Worm (Caenorhabditis elegans): ENCODE data around the gene M03D4.4.
A peak's percentile ranks its signal among the peaks of the same experiment; 100 is the strongest.

The M03D4.4 gene

ce11 chrIV:6127252-6127930 is at the start of gene M03D4.4:
Gene M03D4.4 (minus strand): TSS chrIV:6127302.
- no peak for TF ChIP-seq D1046.2 (GFP tag; IDR thresholded peaks at IDR 0.05)
- peak; percentile 78 for TF ChIP-seq aha-1 (tag)

ce11 chrIV:6172959-6173358 is 45.9 kb upstream of the M03D4.4 start:
- TF ChIP-seq fkh-10 (GFP tag; optimal IDR thresholded peaks at IDR 0.05) (peak; percentile 32), ceh-82 (tag; optimal IDR thresholded peaks at IDR 0.05) (no peak)

- TF ChIP-seq daf-16 (GFP tag; optimal IDR thresholded peaks at IDR 0.05) (no peak), daf-16 (tag; optimal IDR thresholded peaks at IDR 0.05) (no peak), jun-1 (tag; optimal IDR thresholded peaks at IDR 0.05) (no peak), nhr-28 (tag; optimal IDR thresholded peaks at IDR 0.05) (no peak), zfp-3 (GFP tag; conservative IDR thresholded peaks at IDR 0.05) (no peak), unc-62 (GFP tag; optimal IDR thresholded peaks at IDR 0.05 in 1 of 2) (peak in 1 of 2 experiments; percentile 93), unc-62 (tag; optimal IDR thresholded peaks at IDR 0.05) (no peak)
Measured at ce11 chrIV:6165787-6166186, 38.7 kb upstream of the M03D4.4 start.

ce11 chrIV:6159616-6160015 is 32.5 kb upstream of the M03D4.4 start:
- TF ChIP-seq Y75B8A.6 (GFP tag; IDR thresholded peaks at IDR 0.05) (no peak), lin-1 (GFP tag; IDR thresholded peaks at IDR 0.05) (no peak), fkh-10 (GFP tag; optimal IDR thresholded peaks at IDR 0.05) (no peak), ztf-7 (tag; optimal IDR thresholded peaks at IDR 0.05) (no peak), rbr-2 (tag; optimal IDR thresholded peaks at IDR 0.05) (no peak), ceh-44 (GFP tag; IDR thresholded peaks at IDR 0.05) (no peak), unc-130 (GFP tag; optimal IDR thresholded peaks at IDR 0.05) (no peak)

ce11 chrIV:6156833-6157232 is 29.7 kb upstream of the M03D4.4 start, which contains the start of gene C11D2.4:
Gene C11D2.4 (minus strand): TSS chrIV:6156960.
- TF ChIP-seq nhr-28 (tag; optimal IDR thresholded peaks at IDR 0.05), result no peak
- peak; percentile 86 for TF ChIP-seq snpc-1.2 (GFP tag; IDR thresholded peaks at IDR 0.05)
- peak; percentile 24 for TF ChIP-seq rbr-2 (tag; optimal IDR thresholded peaks at IDR 0.05)
- TF ChIP-seq daf-16 (GFP tag; optimal IDR thresholded peaks at IDR 0.05), result no peak
- peak; percentile 49 for TF ChIP-seq daf-16 (tag; optimal IDR thresholded peaks at IDR 0.05)
- TF ChIP-seq T20F7.1 (GFP tag; optimal IDR thresholded peaks at IDR 0.05), result peak; percentile 60
- TF ChIP-seq mep-1 (tag; optimal IDR thresholded peaks at IDR 0.05), result no peak
- no peak for TF ChIP-seq lir-3 (tag; optimal IDR thresholded peaks at IDR 0.05)
- TF ChIP-seq nhr-111 (GFP tag; optimal IDR thresholded peaks at IDR 0.05), result no peak
- no peak for TF ChIP-seq hmg-1.1 (GFP tag; IDR thresholded peaks at IDR 0.05)
- peak; percentile 43; the same call in 1 of the 2 replicates for TF ChIP-seq lin-38 (GFP tag; IDR thresholded peaks at IDR 0.05)
- TF ChIP-seq aha-1 (tag), result no peak
- no peak for TF ChIP-seq gei-8 (GFP tag; optimal IDR thresholded peaks at IDR 0.05)
- TF ChIP-seq unc-62 (GFP tag; optimal IDR thresholded peaks at IDR 0.05 in 1 of 2), result peak in 1 of 2 experiments; percentile 63
- TF ChIP-seq unc-62 (tag; optimal IDR thresholded peaks at IDR 0.05), result no peak
- peak; percentile 65 for TF ChIP-seq dpl-1 (GFP tag; optimal IDR thresholded peaks at IDR 0.05)
- no peak for TF ChIP-seq Y48G9A.11 (GFP tag; IDR thresholded peaks at IDR 0.05)

ce11 chrIV:6155296-6155695 is 28.2 kb upstream of the M03D4.4 start, which contains the start of gene C11D2.7:
Gene C11D2.7 (minus strand): TSS chrIV:6155396.
- no peak for TF ChIP-seq hif-1 (tag; optimal IDR thresholded peaks at IDR 0.05)
- TF ChIP-seq daf-16 (GFP tag; optimal IDR thresholded peaks at IDR 0.05), result no peak
- peak; percentile 15 for TF ChIP-seq daf-16 (tag; optimal IDR thresholded peaks at IDR 0.05)
- no peak for TF ChIP-seq Y48G9A.11 (GFP tag; IDR thresholded peaks at IDR 0.05)
- TF ChIP-seq Y5F2A.4 (GFP tag; optimal IDR thresholded peaks at IDR 0.05), result no peak

All from whole organism, L4 larva.